Fruit fly (Drosophila melanogaster) whole organism, embryonic: ENCODE measurements around the gene CG4968.

Experiments used
- CG11504 ChIP-seq: fragments of 200-800 bp; sonication (Bioruptor generic); optimal IDR thresholded peaks from 3 replicates; lab custom pipeline; 2019; ENCODE audit warnings: missing biosample characterization, mild to moderate bottlenecking, missing genetic modification characterization, moderate library complexity
- CG12104 ChIP-seq: fragments of 200-800 bp; sonication (Bioruptor generic); optimal IDR thresholded peaks from 3 replicates; lab custom pipeline; 2016; ENCODE audit warnings: missing biosample characterization, missing genetic modification characterization
- CG12219 ChIP-seq: fragments of 200-800 bp; sonication (Bioruptor generic); optimal IDR thresholded peaks from 3 replicates; lab custom pipeline; 2018; ENCODE audit warnings: missing biosample characterization, mild to moderate bottlenecking, missing genetic modification characterization
- CG12744 ChIP-seq: fragments of 200-800 bp; sonication (Bioruptor generic); optimal IDR thresholded peaks from 2 replicates; lab custom pipeline; 2016; ENCODE audit warnings: missing biosample characterization, missing genetic modification characterization
- CG13424 ChIP-seq: fragments of 200-800 bp; sonication (Bioruptor generic); optimal IDR thresholded peaks from 2 replicates; lab custom pipeline; 2019; ENCODE audit warnings: missing biosample characterization, mild to moderate bottlenecking, missing genetic modification characterization, moderate library complexity
- CG17568 ChIP-seq: fragments of 200-800 bp; sonication (Bioruptor generic); optimal IDR thresholded peaks from 2 replicates; lab custom pipeline; 2018; ENCODE audit warnings: missing biosample characterization, mild to moderate bottlenecking, missing genetic modification characterization, moderate library complexity
- CG18011 ChIP-seq: fragments of 200-800 bp; sonication (Bioruptor generic); optimal IDR thresholded peaks from 2 replicates; lab custom pipeline; 2017; ENCODE audit warnings: missing biosample characterization, missing genetic modification characterization, mild to moderate bottlenecking, moderate library complexity, missing genotype
- CG18262 ChIP-seq: fragments of 200-800 bp; optimal IDR thresholded peaks from 3 replicates; lab custom pipeline; 2019; ENCODE audit warnings: missing biosample characterization, mild to moderate bottlenecking, missing genetic modification characterization, moderate library complexity
- CG18476 ChIP-seq: fragments of 200-800 bp; sonication (Bioruptor generic); optimal IDR thresholded peaks from 2 replicates; lab custom pipeline; 2016; ENCODE audit warnings: missing biosample characterization, mild to moderate bottlenecking, missing genetic modification characterization
- CG2120 ChIP-seq: fragments of 200-800 bp; sonication (Bioruptor generic); optimal IDR thresholded peaks from 3 replicates; lab custom pipeline; 2016; ENCODE audit warnings: missing biosample characterization, missing genetic modification characterization
- CG3065 ChIP-seq: fragments of 200-800 bp; sonication (Bioruptor generic); optimal IDR thresholded peaks from 2 replicates; lab custom pipeline; 2016; ENCODE audit warnings: missing biosample characterization, missing genetic modification characterization
- CG31365 ChIP-seq: fragments of 200-800 bp; sonication (Bioruptor generic); optimal IDR thresholded peaks from 2 replicates; lab custom pipeline; 2018; ENCODE audit warnings: missing biosample characterization, mild to moderate bottlenecking, missing genetic modification characterization
- CG6175 ChIP-seq: fragments of 200-800 bp; sonication (Bioruptor generic); IDR thresholded peaks from 3 replicates; pipeline ENCODE4 v1.3.6; 2022; ENCODE audit warnings: missing biosample characterization, missing genetic modification characterization
- CG6813 ChIP-seq: fragments of 200-800 bp; sonication (Bioruptor generic); optimal IDR thresholded peaks from 2 replicates; lab custom pipeline; 2017; ENCODE audit warnings: missing biosample characterization, missing genetic modification characterization, mild to moderate bottlenecking, moderate library complexity, missing genetic modification reagents
- CG7786 ChIP-seq: fragments of 200-800 bp; sonication (Bioruptor generic); optimal IDR thresholded peaks from 2 replicates; lab custom pipeline; 2016; ENCODE audit warnings: missing biosample characterization, missing genetic modification characterization
- CG7839 ChIP-seq: fragments of 200-800 bp; sonication (Bioruptor generic); optimal IDR thresholded peaks from 3 replicates; lab custom pipeline; 2018; ENCODE audit warnings: missing biosample characterization, mild to moderate bottlenecking, missing genetic modification characterization, moderate library complexity
- D19A ChIP-seq: fragments of 200-800 bp; optimal IDR thresholded peaks from 3 replicates; lab custom pipeline; 2019; ENCODE audit warnings: missing biosample characterization, mild to moderate bottlenecking, missing genetic modification characterization, moderate library complexity
- D19B ChIP-seq: fragments of 200-800 bp; sonication (Bioruptor generic); optimal IDR thresholded peaks from 2 replicates; lab custom pipeline; 2017; ENCODE audit warnings: missing biosample characterization, mild to moderate bottlenecking, missing genetic modification characterization
- Dp ChIP-seq: fragments of 200-800 bp; sonication (Bioruptor generic); optimal IDR thresholded peaks from 2 replicates; lab custom pipeline; 2018; ENCODE audit warnings: missing biosample characterization, mild to moderate bottlenecking, missing genetic modification characterization, moderate library complexity
- Drgx ChIP-seq: fragments of 200-800 bp; sonication (Bioruptor generic); IDR thresholded peaks from 2 replicates; pipeline ENCODE4 v1.3.6; 2022; ENCODE audit warnings: missing biosample characterization, missing genetic modification characterization
- E2f1 ChIP-seq: fragments of 200-800 bp; sonication (Bioruptor generic); IDR thresholded peaks from 2 replicates; pipeline ENCODE4 v1.3.6; 2022; ENCODE audit warnings: missing biosample characterization, missing genetic modification characterization
- Ets97D ChIP-seq: fragments of 200-800 bp; sonication (Bioruptor generic); optimal IDR thresholded peaks from 3 replicates; lab custom pipeline; 2016; ENCODE audit warnings: missing biosample characterization, missing genetic modification characterization
- H15 ChIP-seq: fragments of 200-800 bp; sonication (Bioruptor generic); IDR thresholded peaks from 3 replicates; pipeline ENCODE4 v1.3.6; 2022; ENCODE audit warnings: missing biosample characterization, missing genetic modification characterization
- Hr51 ChIP-seq, 2 experiments: fragments of 200-800 bp; sonication (Bioruptor generic); optimal IDR thresholded peaks; 2 replicates in 1 of 2; 3 replicates in 1 of 2; lab custom pipeline; 2016 to 2018; ENCODE audit warnings: missing biosample characterization in 2 of 2, missing genetic modification characterization in 2 of 2, mild to moderate bottlenecking in 1 of 2, moderate library complexity in 1 of 2
- Meics ChIP-seq: fragments of 200-800 bp; sonication (Bioruptor generic); optimal IDR thresholded peaks from 2 replicates; lab custom pipeline; 2017; ENCODE audit warnings: missing biosample characterization, mild to moderate bottlenecking, missing genetic modification characterization
- Oli ChIP-seq: fragments of 200-800 bp; sonication (Bioruptor generic); optimal IDR thresholded peaks from 2 replicates; lab custom pipeline; 2018; ENCODE audit warnings: missing biosample characterization, mild to moderate bottlenecking, missing genetic modification characterization, moderate library complexity
- Opbp ChIP-seq: fragments of 200-800 bp; sonication (Bioruptor generic); IDR thresholded peaks from 3 replicates; pipeline ENCODE4 v1.3.6; 2022; ENCODE audit warnings: missing biosample characterization, missing genetic modification characterization; ENCODE audit not compliant: partially characterized antibody
- PHDP ChIP-seq: fragments of 200-800 bp; sonication (Bioruptor generic); optimal IDR thresholded peaks from 3 replicates; lab custom pipeline; 2018; ENCODE audit warnings: missing biosample characterization, mild to moderate bottlenecking, missing genetic modification characterization, moderate library complexity
- Scr ChIP-seq: fragments of 200-800 bp; sonication (Bioruptor generic); IDR thresholded peaks from 2 replicates; pipeline ENCODE4 v1.3.6; 2022; ENCODE audit warnings: missing biosample characterization, missing genetic modification characterization; ENCODE audit not compliant: partially characterized antibody
- Ssrp ChIP-seq: fragments of 200-800 bp; sonication (Bioruptor generic); optimal IDR thresholded peaks from 2 replicates; lab custom pipeline; 2018; ENCODE audit warnings: missing biosample characterization, mild to moderate bottlenecking, missing genetic modification characterization, moderate library complexity
- Usf ChIP-seq: fragments of 200-800 bp; sonication (Bioruptor generic); optimal IDR thresholded peaks from 2 replicates; lab custom pipeline; 2017; ENCODE audit warnings: missing genotype, missing biosample characterization, missing genetic modification characterization
- caup ChIP-seq: fragments of 200-800 bp; sonication (Bioruptor generic); optimal IDR thresholded peaks from 3 replicates; lab custom pipeline; 2017; ENCODE audit warnings: missing biosample characterization, mild to moderate bottlenecking, missing genetic modification characterization, moderate library complexity; ENCODE audit not compliant: severe bottlenecking
- crc ChIP-seq: fragments of 200-800 bp; sonication (Bioruptor generic); optimal IDR thresholded peaks from 2 replicates; lab custom pipeline; 2016; ENCODE audit warnings: missing biosample characterization, missing genetic modification characterization
- danr ChIP-seq: fragments of 200-800 bp; sonication (Bioruptor generic); IDR thresholded peaks from 2 replicates; pipeline ENCODE4 v1.3.6; 2022; ENCODE audit warnings: missing biosample characterization, missing genetic modification characterization
- dmrt11E ChIP-seq: fragments of 200-800 bp; sonication (Bioruptor generic); optimal IDR thresholded peaks from 3 replicates; lab custom pipeline; 2018; ENCODE audit warnings: missing biosample characterization, mild to moderate bottlenecking, missing genetic modification characterization, moderate library complexity
- dmrt99B ChIP-seq: fragments of 200-800 bp; sonication (Bioruptor generic); optimal IDR thresholded peaks from 2 replicates; lab custom pipeline; 2018; ENCODE audit warnings: missing biosample characterization, mild to moderate bottlenecking, missing genetic modification characterization, moderate library complexity
- fu2 ChIP-seq: fragments of 200-800 bp; sonication (Bioruptor generic); optimal IDR thresholded peaks from 2 replicates; lab custom pipeline; 2016; ENCODE audit warnings: missing biosample characterization, missing genetic modification characterization
- gem ChIP-seq: fragments of 200-800 bp; sonication (Bioruptor generic); optimal IDR thresholded peaks from 2 replicates; lab custom pipeline; 2019; ENCODE audit warnings: missing biosample characterization, mild to moderate bottlenecking, missing genetic modification characterization, moderate library complexity
- grn ChIP-seq: fragments of 200-800 bp; sonication (Bioruptor generic); optimal IDR thresholded peaks from 3 replicates; lab custom pipeline; 2017; ENCODE audit warnings: missing biosample characterization, missing genetic modification characterization
- her ChIP-seq: fragments of 200-800 bp; sonication (Bioruptor generic); optimal IDR thresholded peaks from 2 replicates; lab custom pipeline; 2016; ENCODE audit warnings: missing biosample characterization, missing genetic modification characterization
- luna ChIP-seq: fragments of 200-800 bp; sonication (Bioruptor generic); optimal IDR thresholded peaks from 2 replicates; lab custom pipeline; 2016; ENCODE audit warnings: missing biosample characterization, missing genetic modification characterization
- mam ChIP-seq: fragments of 200-800 bp; sonication (Bioruptor generic); optimal IDR thresholded peaks from 3 replicates; lab custom pipeline; 2016; ENCODE audit warnings: missing biosample characterization, missing genetic modification characterization
- phol ChIP-seq: fragments of 200-800 bp; sonication (Bioruptor generic); optimal IDR thresholded peaks from 3 replicates; lab custom pipeline; 2018; ENCODE audit warnings: missing biosample characterization, mild to moderate bottlenecking, missing genetic modification characterization, moderate library complexity
- salm ChIP-seq: fragments of 200-800 bp; sonication (Bioruptor generic); optimal IDR thresholded peaks from 2 replicates; lab custom pipeline; 2018; ENCODE audit warnings: missing biosample characterization, mild to moderate bottlenecking, missing genetic modification characterization
- sd ChIP-seq: fragments of 200-800 bp; sonication (Bioruptor generic); optimal IDR thresholded peaks from 3 replicates; lab custom pipeline; 2018; ENCODE audit warnings: missing biosample characterization, mild to moderate bottlenecking, missing genetic modification characterization, moderate library complexity
- sens ChIP-seq: fragments of 200-800 bp; sonication (Bioruptor generic); peaks from one replicate; lab custom pipeline; 2016; ENCODE audit warnings: missing biosample characterization, missing genetic modification characterization
- tap ChIP-seq: fragments of 200-800 bp; optimal IDR thresholded peaks from 3 replicates; lab custom pipeline; 2019; ENCODE audit warnings: missing biosample characterization, mild to moderate bottlenecking, missing genetic modification characterization, moderate library complexity
- tio ChIP-seq: fragments of 200-800 bp; sonication (Bioruptor generic); optimal IDR thresholded peaks from 2 replicates; lab custom pipeline; 2017; ENCODE audit warnings: missing biosample characterization, missing genetic modification characterization, inconsistent platforms
- unpg ChIP-seq: fragments of 200-800 bp; sonication (Bioruptor generic); optimal IDR thresholded peaks from 3 replicates; lab custom pipeline; 2018; ENCODE audit warnings: missing biosample characterization, mild to moderate bottlenecking, missing genetic modification characterization, moderate library complexity

Gene CG4968

dm6 chr2L:10299077-10299809 lies 7.5 kb upstream of the CG4968 start (continued):
- no peak for TF ChIP-seq CG6813
- no peak for TF ChIP-seq CG6175 (GFP tag; lab: Robert Waterston, UW)
- TF ChIP-seq luna (GFP tag; lab: Kevin White, UChicago): no peak
- peak; percentile 40 for TF ChIP-seq D19B (GFP tag; lab: Kevin White, UChicago)
- TF ChIP-seq Dp (GFP tag; lab: Kevin White, UChicago): no peak
- TF ChIP-seq CG3065 (GFP tag; lab: Kevin White, UChicago): no peak
- peak; percentile 33 for TF ChIP-seq PHDP (tag; lab: Kevin White, UChicago)
- TF ChIP-seq tio (GFP tag; lab: Kevin White, UChicago): no peak
- no peak for TF ChIP-seq sd (tag; lab: Kevin White, UChicago)
- TF ChIP-seq D19A (tag; lab: Kevin White, UChicago): peak; percentile 90
- peak; percentile 0 for TF ChIP-seq CG2120
- peak; percentile 17 for TF ChIP-seq CG12219 (GFP tag; lab: Kevin White, UChicago)
- no peak for TF ChIP-seq E2f1 (GFP tag; lab: Robert Waterston, UW)
- TF ChIP-seq CG7786 (GFP tag; lab: Kevin White, UChicago): no peak
- TF ChIP-seq CG18262 (tag; lab: Kevin White, UChicago): peak; percentile 0
- no peak for TF ChIP-seq Ets97D (GFP tag; lab: Kevin White, UChicago)
- no peak for TF ChIP-seq her (GFP tag; lab: Kevin White, UChicago)
- TF ChIP-seq CG18476 (GFP tag; lab: Kevin White, UChicago): no peak
- peak; percentile 8 for TF ChIP-seq CG17568 (GFP tag; lab: Kevin White, UChicago)
- peak; percentile 17 for TF ChIP-seq Ssrp
- TF ChIP-seq CG31365 (tag; lab: Kevin White, UChicago): peak; percentile 55
- TF ChIP-seq mam (GFP tag; lab: Kevin White, UChicago): no peak
- TF ChIP-seq fu2 (GFP tag; lab: Kevin White, UChicago): no peak
- TF ChIP-seq tap (tag; lab: Kevin White, UChicago): peak; percentile 6
- TF ChIP-seq Usf: no peak
- TF ChIP-seq CG7839 (tag; lab: Kevin White, UChicago): peak; percentile 60
- TF ChIP-seq salm (tag; lab: Kevin White, UChicago): no peak
- TF ChIP-seq CG11504: peak; percentile 31
- peak; percentile 62 for TF ChIP-seq gem (tag; lab: Kevin White, UChicago)
- no peak for TF ChIP-seq danr (GFP tag; lab: Robert Waterston, UW)
- peak; percentile 17 for TF ChIP-seq Oli (tag; lab: Kevin White, UChicago)
- peak; percentile 13 for TF ChIP-seq CG13424 (tag; lab: Kevin White, UChicago)
- TF ChIP-seq CG18011 (GFP tag; lab: Kevin White, UChicago): peak; percentile 12
- TF ChIP-seq H15 (GFP tag; lab: Robert Waterston, UW): no peak
- TF ChIP-seq Drgx (GFP tag; lab: Robert Waterston, UW): no peak; the same call in 1 of the 2 replicates
- TF ChIP-seq grn (GFP tag; lab: Kevin White, UChicago): no peak
- no peak for TF ChIP-seq crc (GFP tag; lab: Kevin White, UChicago)
- TF ChIP-seq unpg (GFP tag; lab: Kevin White, UChicago): peak; percentile 30
- peak; percentile 34 for TF ChIP-seq dmrt99B (tag; lab: Kevin White, UChicago)
- peak; percentile 5 for TF ChIP-seq phol (tag; lab: Kevin White, UChicago)
- TF ChIP-seq CG12104 (GFP tag; lab: Kevin White, UChicago): no peak
- TF ChIP-seq Scr (GFP tag; lab: Robert Waterston, UW): peak; percentile 28; the same call in 1 of the 2 replicates
- peak; percentile 3 for TF ChIP-seq Meics
- peak in 1 of 2 experiments; percentile 42 for TF ChIP-seq Hr51 (GFP tag; optimal IDR thresholded peaks at IDR 0.05; lab: Kevin White, UChicago)
- TF ChIP-seq sens: no peak
- TF ChIP-seq Opbp (GFP tag; lab: Robert Waterston, UW): no peak
- no peak for TF ChIP-seq caup (GFP tag; lab: Kevin White, UChicago)
- peak; percentile 20 for TF ChIP-seq dmrt11E
- no peak for TF ChIP-seq CG12744 (GFP tag; lab: Kevin White, UChicago)
